Worm (Caenorhabditis elegans) whole organism, L2 larva: Measurements from ENCODE around the gene R07B1.5.

Source experiments
- elt-3 ChIP-seq: sonication (generic microtip); optimal IDR thresholded peaks from 2 replicates; lab custom pipeline; 2017; ENCODE audit warnings: missing biosample characterization, missing genetic modification characterization
- mbf-1 ChIP-seq: sonication (generic microtip); optimal IDR thresholded peaks from 2 replicates; lab custom pipeline; 2017; ENCODE audit warnings: missing biosample characterization, missing genetic modification characterization
- snpc-4 ChIP-seq: fragments of 150-350 bp; optimal IDR thresholded peaks from 2 replicates; lab custom pipeline; 2014; ENCODE audit warnings: missing biosample characterization, missing genetic modification characterization
- unc-62 ChIP-seq: fragments of 150-350 bp; optimal IDR thresholded peaks from 2 replicates; lab custom pipeline; 2014; ENCODE audit warnings: missing biosample characterization, missing genetic modification reagents, missing genetic modification characterization

DNA sequence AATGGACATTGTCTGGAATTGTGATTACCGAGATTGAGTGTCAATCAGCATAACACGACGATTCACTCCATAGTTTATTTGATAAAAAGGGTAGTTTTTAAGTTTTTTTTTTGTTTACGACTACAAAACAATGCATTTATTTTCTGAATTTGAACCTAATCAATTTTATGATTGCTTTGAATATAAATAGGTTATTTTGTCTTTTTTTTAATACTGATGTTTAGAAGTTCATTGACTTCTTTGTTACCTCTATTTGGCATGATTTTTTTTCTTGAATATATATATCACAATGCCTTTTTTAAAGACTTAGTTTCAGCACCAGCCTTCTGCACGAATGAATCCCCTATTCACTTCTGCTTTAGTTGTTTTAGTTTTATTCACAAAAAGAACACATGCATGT is 6.1 kb downstream of the R07B1.5 start, which contains the start of gene R07B1.13:
- TF ChIP-seq unc-62 = no peak
- no peak for TF ChIP-seq snpc-4 (tag; lab: Kevin White, UChicago)
- TF ChIP-seq elt-3 (tag; lab: Kevin White, UChicago) = no peak
- no peak for TF ChIP-seq mbf-1 (tag; lab: Kevin White, UChicago)
